Fruit fly (Drosophila melanogaster): ENCODE measurements around the gene CG7950.

DNA sequence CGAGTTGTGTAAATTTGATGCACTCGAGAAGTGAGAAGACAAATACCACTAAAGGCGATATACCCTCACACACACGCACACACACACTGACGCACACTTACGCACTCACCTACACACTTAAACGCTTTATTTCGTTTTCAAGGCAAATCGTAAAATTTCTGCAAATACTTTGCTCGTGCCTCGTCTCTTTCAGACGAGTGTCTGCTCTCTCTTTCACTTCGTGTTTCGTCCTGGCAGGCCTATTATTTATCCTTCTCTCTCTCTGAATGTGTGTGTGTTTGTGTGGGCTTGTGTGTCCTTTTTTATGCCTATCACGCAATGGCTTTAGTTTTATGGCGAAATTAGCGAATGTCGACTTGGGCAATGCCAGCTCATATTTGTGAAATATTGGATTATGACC, 41.6 kb downstream of the CG7950 start:
- TF ChIP-seq CG8478 (optimal IDR thresholded peaks at IDR 0.05), result no peak
- TF ChIP-seq CTCF (optimal IDR thresholded peaks at IDR 0.05), result no peak
